Fruit fly (Drosophila melanogaster) whole organism, embryonic: ENCODE results near the gene Snx3.

Experiments used
- Atf6 ChIP-seq: fragments of 200-800 bp; sonication (Bioruptor generic); IDR thresholded peaks from 2 replicates; pipeline ENCODE4 v1.3.6; 2022; ENCODE audit warnings: missing biosample characterization, missing genetic modification characterization
- Bgb ChIP-seq: fragments of 200-800 bp; sonication (Bioruptor generic); IDR thresholded peaks from 2 replicates; pipeline ENCODE4 v1.3.6; 2022; ENCODE audit warnings: missing biosample characterization, missing genetic modification characterization; ENCODE audit not compliant: partially characterized antibody
- CG10654 ChIP-seq: fragments of 200-800 bp; sonication (Bioruptor generic); optimal IDR thresholded peaks from 2 replicates; lab custom pipeline; 2016; ENCODE audit warnings: missing biosample characterization, missing genetic modification characterization
- CG11398 ChIP-seq: fragments of 200-800 bp; sonication (Bioruptor generic); optimal IDR thresholded peaks from 2 replicates; lab custom pipeline; 2016; ENCODE audit warnings: missing biosample characterization, missing genetic modification characterization
- CG11560 ChIP-seq: fragments of 200-800 bp; sonication (Bioruptor generic); IDR thresholded peaks from 3 replicates; pipeline ENCODE4 v1.3.6; 2022; ENCODE audit warnings: missing biosample characterization, missing genetic modification characterization
- CG11695 ChIP-seq: fragments of 200-800 bp; sonication (Bioruptor generic); IDR thresholded peaks from 3 replicates; pipeline ENCODE4 v1.3.6; 2022; ENCODE audit warnings: missing biosample characterization, missing genetic modification characterization
- CG11696 ChIP-seq: fragments of 200-800 bp; sonication (Bioruptor generic); IDR thresholded peaks from 2 replicates; pipeline ENCODE4 v1.3.6; 2022; ENCODE audit warnings: missing biosample characterization, missing genetic modification characterization
- CG12104 ChIP-seq: fragments of 200-800 bp; sonication (Bioruptor generic); optimal IDR thresholded peaks from 3 replicates; lab custom pipeline; 2016; ENCODE audit warnings: missing biosample characterization, missing genetic modification characterization
- CG14441 ChIP-seq: fragments of 200-800 bp; sonication (Bioruptor generic); IDR thresholded peaks from 2 replicates; pipeline ENCODE4 v1.3.6; 2022; ENCODE audit warnings: missing biosample characterization, missing genetic modification characterization
- CG1647 ChIP-seq: fragments of 200-800 bp; sonication (Bioruptor generic); optimal IDR thresholded peaks from 3 replicates; lab custom pipeline; 2016; ENCODE audit warnings: missing biosample characterization, missing genetic modification characterization
- CG17612 ChIP-seq: fragments of 200-800 bp; sonication (Bioruptor generic); IDR thresholded peaks from 2 replicates; pipeline ENCODE4 v1.3.6; 2022; ENCODE audit warnings: missing biosample characterization, missing genetic modification characterization
- CG17802 ChIP-seq: fragments of 200-800 bp; sonication (Bioruptor generic); optimal IDR thresholded peaks from 2 replicates; lab custom pipeline; 2018; ENCODE audit warnings: missing biosample characterization, mild to moderate bottlenecking, missing genetic modification characterization, moderate library complexity
- CG1792 ChIP-seq: fragments of 200-800 bp; sonication (Bioruptor generic); optimal IDR thresholded peaks from 2 replicates; lab custom pipeline; 2016; ENCODE audit warnings: missing biosample characterization, missing genetic modification characterization
- CG31388 ChIP-seq: fragments of 200-800 bp; sonication (Bioruptor generic); optimal IDR thresholded peaks from 2 replicates; lab custom pipeline; 2016; ENCODE audit warnings: missing biosample characterization, missing genetic modification characterization
- CG32532 ChIP-seq: fragments of 200-800 bp; sonication (Bioruptor generic); IDR thresholded peaks from 2 replicates; pipeline ENCODE4 v1.3.6; 2022; ENCODE audit warnings: missing biosample characterization, missing genetic modification characterization
- CG34422 ChIP-seq: fragments of 200-800 bp; sonication (Bioruptor generic); IDR thresholded peaks from 3 replicates; pipeline ENCODE4 v1.3.6; 2022; ENCODE audit warnings: missing biosample characterization, missing genetic modification characterization
- CG3995 ChIP-seq: fragments of 200-800 bp; sonication (Bioruptor generic); optimal IDR thresholded peaks from 3 replicates; lab custom pipeline; 2016; ENCODE audit warnings: missing biosample characterization, missing genetic modification characterization
- CG6272 ChIP-seq: fragments of 200-800 bp; sonication (Bioruptor generic); IDR thresholded peaks from 2 replicates; pipeline ENCODE4 v1.3.6; 2022; ENCODE audit warnings: missing biosample characterization, missing genetic modification characterization
- CG6791 ChIP-seq: fragments of 200-800 bp; sonication (Bioruptor generic); IDR thresholded peaks from 3 replicates; pipeline ENCODE4 v1.3.6; 2022; ENCODE audit warnings: missing biosample characterization, missing genetic modification characterization; ENCODE audit not compliant: partially characterized antibody
- CG7556 ChIP-seq: fragments of 200-800 bp; sonication (Bioruptor generic); optimal IDR thresholded peaks from 2 replicates; lab custom pipeline; 2017; ENCODE audit warnings: missing biosample characterization, mild to moderate bottlenecking, missing genetic modification characterization
- CG8924 ChIP-seq: fragments of 200-800 bp; optimal IDR thresholded peaks from 3 replicates; lab custom pipeline; 2019; ENCODE audit warnings: missing biosample characterization, mild to moderate bottlenecking, missing genetic modification characterization, moderate library complexity
- CG9215 ChIP-seq: fragments of 200-800 bp; sonication (Bioruptor generic); IDR thresholded peaks from 2 replicates; pipeline ENCODE4 v1.3.6; 2022; ENCODE audit warnings: missing biosample characterization, missing genetic modification characterization
- CTCF ChIP-seq: fragments of 200-800 bp; sonication (Bioruptor generic); optimal IDR thresholded peaks from 2 replicates; lab custom pipeline; 2017; ENCODE audit warnings: missing biosample characterization, mild to moderate bottlenecking, missing genetic modification characterization, moderate library complexity
- Eip74EF ChIP-seq, 2 experiments: fragments of 200-800 bp in 1 of 2; fragments of >200 bp in 1 of 2; sonication (Bioruptor generic) in 1 of 2; optimal IDR thresholded peaks; 2 replicates each; lab custom pipeline; 2017 to 2019; ENCODE audit warnings: missing biosample characterization in 2 of 2, missing genetic modification characterization in 2 of 2, mild to moderate bottlenecking in 1 of 2, moderate library complexity in 1 of 2
- HHEX ChIP-seq: fragments of 200-800 bp; sonication (Bioruptor generic); optimal IDR thresholded peaks from 3 replicates; lab custom pipeline; 2017; ENCODE audit warnings: missing biosample characterization, mild to moderate bottlenecking, missing genetic modification characterization, missing genetic modification reagents
- Hmx ChIP-seq: fragments of 200-800 bp; sonication (Bioruptor generic); optimal IDR thresholded peaks from 2 replicates; lab custom pipeline; 2016; ENCODE audit warnings: missing biosample characterization, missing genetic modification characterization
- Hr78 ChIP-seq, 2 experiments: fragments of 200-800 bp in 1 of 2; fragments of >200 bp in 1 of 2; sonication (Bioruptor generic) in 1 of 2; optimal IDR thresholded peaks; 2 replicates each; lab custom pipeline; 2017 to 2019; ENCODE audit warnings: missing biosample characterization in 2 of 2, missing genetic modification characterization in 2 of 2, mild to moderate bottlenecking in 1 of 2, moderate library complexity in 1 of 2
- Hsf ChIP-seq: fragments of 200-800 bp; sonication (Bioruptor generic); optimal IDR thresholded peaks from 3 replicates; lab custom pipeline; 2016; ENCODE audit warnings: missing biosample characterization, missing genetic modification characterization
- Neu2 ChIP-seq: fragments of 200-800 bp; sonication (Bioruptor generic); optimal IDR thresholded peaks from 3 replicates; lab custom pipeline; 2016; ENCODE audit warnings: missing biosample characterization, missing genetic modification characterization, borderline replicate concordance
- Oaz ChIP-seq: fragments of 200-800 bp; sonication (Bioruptor generic); IDR thresholded peaks from 2 replicates; pipeline ENCODE4 v1.3.6; 2022; ENCODE audit warnings: missing biosample characterization, missing genetic modification characterization
- Oli ChIP-seq: fragments of 200-800 bp; sonication (Bioruptor generic); optimal IDR thresholded peaks from 2 replicates; lab custom pipeline; 2018; ENCODE audit warnings: missing biosample characterization, mild to moderate bottlenecking, missing genetic modification characterization, moderate library complexity
- Ravus ChIP-seq: fragments of 200-800 bp; sonication (Bioruptor generic); IDR thresholded peaks from 2 replicates; pipeline ENCODE4 v1.3.6; 2022; ENCODE audit warnings: missing biosample characterization, missing genetic modification characterization
- Sox102F ChIP-seq: fragments of 200-800 bp; sonication (Bioruptor generic); optimal IDR thresholded peaks from 2 replicates; lab custom pipeline; 2018; ENCODE audit warnings: missing biosample characterization, mild to moderate bottlenecking, missing genetic modification characterization, moderate library complexity
- Taf1 ChIP-seq: fragments of 200-800 bp; sonication (Bioruptor generic); IDR thresholded peaks from 2 replicates; pipeline ENCODE4 v1.3.6; 2022; ENCODE audit warnings: missing biosample characterization, missing genetic modification characterization
- bsh ChIP-seq, 2 experiments: fragments of 200-800 bp; sonication (Bioruptor generic); optimal IDR thresholded peaks; 2 replicates each; lab custom pipeline; 2017 to 2018; ENCODE audit warnings: mild to moderate bottlenecking in 2 of 2, missing biosample characterization in 2 of 2, missing genetic modification characterization in 2 of 2, moderate library complexity in 1 of 2
- dimm ChIP-seq: fragments of 200-800 bp; sonication (Bioruptor generic); IDR thresholded peaks from 2 replicates; pipeline ENCODE4 v1.3.6; 2022; ENCODE audit warnings: missing biosample characterization, missing genetic modification characterization
- disco-r ChIP-seq: fragments of 200-800 bp; sonication (Bioruptor generic); optimal IDR thresholded peaks from 2 replicates; lab custom pipeline; 2016; ENCODE audit warnings: missing biosample characterization, missing genetic modification characterization
- fd96Cb ChIP-seq: fragments of 200-800 bp; sonication (Bioruptor generic); optimal IDR thresholded peaks from 2 replicates; lab custom pipeline; 2018; ENCODE audit warnings: missing biosample characterization, mild to moderate bottlenecking, missing genetic modification characterization, moderate library complexity
- fru ChIP-seq: fragments of >200 bp; optimal IDR thresholded peaks from 2 replicates; lab custom pipeline; 2017
- gfzf ChIP-seq: fragments of 200-800 bp; sonication (Bioruptor generic); optimal IDR thresholded peaks from 2 replicates; lab custom pipeline; 2016; ENCODE audit warnings: missing biosample characterization, mild to moderate bottlenecking, missing genetic modification characterization, moderate library complexity
- gsb ChIP-seq: fragments of 200-800 bp; sonication (Bioruptor generic); IDR thresholded peaks from 2 replicates; pipeline ENCODE4 v1.3.6; 2022; ENCODE audit warnings: missing biosample characterization, missing genetic modification characterization
- insv ChIP-seq, 2 experiments: fragments of 200-800 bp; sonication (Bioruptor generic); optimal IDR thresholded peaks; 3 replicates each; lab custom pipeline; 2016 to 2018; ENCODE audit warnings: missing biosample characterization in 2 of 2, missing genetic modification characterization in 2 of 2
- jing ChIP-seq: fragments of 200-800 bp; sonication (Bioruptor generic); optimal IDR thresholded peaks from 2 replicates; lab custom pipeline; 2018; ENCODE audit warnings: missing biosample characterization, mild to moderate bottlenecking, missing genetic modification characterization
- kay ChIP-seq: fragments of 200-800 bp; sonication (Bioruptor generic); optimal IDR thresholded peaks from 2 replicates; lab custom pipeline; 2016; ENCODE audit warnings: missing biosample characterization, missing genetic modification characterization
- lbe ChIP-seq: fragments of 200-800 bp; sonication (Bioruptor generic); optimal IDR thresholded peaks from 2 replicates; lab custom pipeline; 2016; ENCODE audit warnings: missing biosample characterization, mild to moderate bottlenecking, missing genetic modification characterization
- mam ChIP-seq: fragments of 200-800 bp; sonication (Bioruptor generic); optimal IDR thresholded peaks from 3 replicates; lab custom pipeline; 2016; ENCODE audit warnings: missing biosample characterization, missing genetic modification characterization
- nom ChIP-seq: fragments of 200-800 bp; sonication (Bioruptor generic); optimal IDR thresholded peaks from 2 replicates; lab custom pipeline; 2017; ENCODE audit warnings: missing biosample characterization, missing genetic modification characterization, mild to moderate bottlenecking, moderate library complexity, missing genetic modification reagents
- pho ChIP-seq: fragments of 200-800 bp; sonication (Bioruptor generic); optimal IDR thresholded peaks from 2 replicates; lab custom pipeline; 2016; ENCODE audit warnings: missing biosample characterization, missing genetic modification characterization
- scrt ChIP-seq: fragments of 200-800 bp; sonication (Bioruptor generic); optimal IDR thresholded peaks from 2 replicates; lab custom pipeline; 2018; ENCODE audit warnings: missing biosample characterization, mild to moderate bottlenecking, missing genetic modification characterization, moderate library complexity
- tup ChIP-seq: fragments of 200-800 bp; sonication (Bioruptor generic); optimal IDR thresholded peaks from 2 replicates; lab custom pipeline; 2016; ENCODE audit warnings: missing biosample characterization, mild to moderate bottlenecking, missing genetic modification characterization, moderate library complexity
- twi ChIP-seq: fragments of 200-800 bp; optimal IDR thresholded peaks from 2 replicates; lab custom pipeline; 2019; ENCODE audit warnings: missing biosample characterization, mild to moderate bottlenecking, missing genetic modification characterization, moderate library complexity
- vvl ChIP-seq: fragments of 200-800 bp; sonication (Bioruptor generic); IDR thresholded peaks from 2 replicates; pipeline ENCODE4 v1.3.6; 2022; ENCODE audit warnings: missing biosample characterization, missing genetic modification characterization

The Snx3 gene

DNA sequence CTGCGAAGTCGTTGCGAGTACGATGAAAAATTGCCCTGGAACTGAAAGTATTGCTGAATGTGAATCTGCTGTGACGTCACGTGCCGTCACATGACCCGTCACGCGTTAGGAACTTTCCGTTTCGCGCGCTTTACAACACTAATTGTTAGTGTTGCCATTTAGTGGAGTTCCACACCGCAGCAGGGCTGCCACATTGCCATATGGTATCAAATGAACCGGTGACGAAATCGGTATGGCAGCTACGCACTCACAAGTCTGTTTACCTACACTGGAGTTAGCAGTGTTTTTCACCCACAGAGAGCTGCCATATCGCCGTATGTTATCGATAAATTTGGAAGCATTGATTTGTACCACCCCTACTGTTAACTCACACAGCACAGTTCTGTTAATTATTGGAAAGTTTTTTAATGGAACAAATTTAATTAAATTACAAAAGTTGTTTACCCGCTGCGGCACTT lies at the start of gene Snx3, which contains the start of gene Vha55 (continued):
- no peak for TF ChIP-seq Hmx (GFP tag; lab: Kevin White, UChicago)
- TF ChIP-seq vvl: no peak
- TF ChIP-seq CG6272 (GFP tag; lab: Robert Waterston, UW): no peak; the same call in 1 of the 2 replicates
- TF ChIP-seq Neu2 (GFP tag; lab: Kevin White, UChicago): no peak
- peak; percentile 70 for TF ChIP-seq lbe (GFP tag; lab: Kevin White, UChicago)
- no peak for TF ChIP-seq CG11695 (GFP tag; lab: Robert Waterston, UW)
- TF ChIP-seq CG11560 (tag; lab: Robert Waterston, UW): no peak
- TF ChIP-seq gsb: no peak
- TF ChIP-seq CG3995 (GFP tag; lab: Kevin White, UChicago): peak; percentile 44
- TF ChIP-seq Oli (tag; lab: Kevin White, UChicago): no peak
- peak; percentile 94 for TF ChIP-seq mam (GFP tag; lab: Kevin White, UChicago)
- no peak for TF ChIP-seq CG9215 (GFP tag; lab: Robert Waterston, UW)
- TF ChIP-seq CG17802 (tag; lab: Kevin White, UChicago): no peak
- peak; percentile 54 for TF ChIP-seq twi (tag; lab: Kevin White, UChicago)
- no peak for TF ChIP-seq Bgb (GFP tag; lab: Robert Waterston, UW)
- TF ChIP-seq Hr78 (GFP tag; optimal IDR thresholded peaks at IDR 0.05; lab: Kevin White, UChicago): peak in 1 of 2 experiments; percentile 25
- TF ChIP-seq CG11696 (GFP tag; lab: Robert Waterston, UW): no peak
- peak; percentile 90 for TF ChIP-seq kay (GFP tag; lab: Kevin White, UChicago)
- peak; percentile 12 for TF ChIP-seq CG31388
- peak; percentile 29 for TF ChIP-seq fd96Cb (tag; lab: Kevin White, UChicago)
- peak; percentile 0 for TF ChIP-seq CG1792
- TF ChIP-seq disco-r (GFP tag; lab: Kevin White, UChicago): peak; percentile 40
- no peak for TF ChIP-seq Oaz (GFP tag; lab: Robert Waterston, UW)
- TF ChIP-seq tup (GFP tag; lab: Kevin White, UChicago): peak; percentile 33
- TF ChIP-seq Ravus: no peak
- TF ChIP-seq fru (lab: Kevin White, UChicago): no peak
- TF ChIP-seq gfzf (GFP tag; lab: Kevin White, UChicago): peak; percentile 98
- peak; percentile 90 for TF ChIP-seq CG1647
- TF ChIP-seq CG7556 (GFP tag; lab: Kevin White, UChicago): no peak
- TF ChIP-seq jing: no peak
- TF ChIP-seq CG14441 (GFP tag; lab: Robert Waterston, UW): no peak
- TF ChIP-seq HHEX (GFP tag; lab: Kevin White, UChicago): peak; percentile 16
- no peak for TF ChIP-seq Atf6
- TF ChIP-seq CG6791 (GFP tag; lab: Robert Waterston, UW): no peak
- TF ChIP-seq Eip74EF (GFP tag; optimal IDR thresholded peaks at IDR 0.05; lab: Kevin White, UChicago): no peak
- TF ChIP-seq CG10654 (GFP tag; lab: Kevin White, UChicago): peak; percentile 76
- no peak for TF ChIP-seq scrt
- TF ChIP-seq CG12104 (GFP tag; lab: Kevin White, UChicago): no peak
- peak; percentile 65 for TF ChIP-seq CTCF
- no peak for TF ChIP-seq CG34422 (GFP tag; lab: Robert Waterston, UW)
- peak; percentile 83 for TF ChIP-seq Hsf (GFP tag; lab: Kevin White, UChicago)
- peak in 1 of 2 experiments; percentile 68 for TF ChIP-seq insv (GFP tag; optimal IDR thresholded peaks at IDR 0.05; lab: Kevin White, UChicago)
- no peak for TF ChIP-seq CG32532 (GFP tag; lab: Robert Waterston, UW)
- peak in 1 of 2 experiments; percentile 40 for TF ChIP-seq bsh (GFP tag; optimal IDR thresholded peaks at IDR 0.05; lab: Kevin White, UChicago)
- no peak for TF ChIP-seq nom (GFP tag; lab: Kevin White, UChicago)
- TF ChIP-seq CG17612 (GFP tag; lab: Robert Waterston, UW): no peak
- TF ChIP-seq Taf1 (GFP tag; lab: Robert Waterston, UW): no peak
- TF ChIP-seq CG11398 (GFP tag; lab: Kevin White, UChicago): peak; percentile 58
- TF ChIP-seq Sox102F (GFP tag; lab: Kevin White, UChicago): no peak
- peak; percentile 85 for TF ChIP-seq pho
- TF ChIP-seq dimm: no peak
- TF ChIP-seq CG8924 (tag; lab: Kevin White, UChicago): peak; percentile 43
